Worm (Caenorhabditis elegans) whole organism, young adult: ENCODE measurements around the gene W03C9.5.
A peak's percentile ranks its signal among the peaks of the same experiment; 100 is the strongest.

Experiments used
- B0336.3 ChIP-seq: fragments of 200-800 bp; sonication (Bioruptor generic); IDR thresholded peaks from 2 replicates; pipeline ENCODE4 v1.3.6; 2022; ENCODE audit warnings: missing genetic modification characterization, missing compliant biosample characterization
- D2030.7 ChIP-seq: fragments of 200-800 bp; sonication (Bioruptor generic); IDR thresholded peaks from 2 replicates; pipeline ENCODE4 v1.3.6; 2022; ENCODE audit warnings: missing genetic modification reagents, missing genetic modification characterization, missing compliant biosample characterization
- F10E7.11 ChIP-seq: sonication (generic microtip); optimal IDR thresholded peaks from 2 replicates; lab custom pipeline; 2017; ENCODE audit warnings: mild to moderate bottlenecking, missing genetic modification characterization, moderate library complexity, missing compliant biosample characterization
- F37B4.10 ChIP-seq: fragments of 200-800 bp; sonication (Bioruptor generic); IDR thresholded peaks from 2 replicates; pipeline ENCODE4 v1.3.6; 2022; ENCODE audit warnings: missing genetic modification characterization, missing compliant biosample characterization
- F39B2.1 ChIP-seq: fragments of 200-800 bp; sonication (Bioruptor generic); IDR thresholded peaks from 2 replicates; pipeline ENCODE4 v1.3.6; 2022; ENCODE audit warnings: missing genetic modification reagents, missing genetic modification characterization, missing compliant biosample characterization
- F49E8.2 ChIP-seq: sonication (generic microtip); optimal IDR thresholded peaks from 3 replicates; lab custom pipeline; 2017; ENCODE audit warnings: missing genetic modification characterization, mild to moderate bottlenecking, missing compliant biosample characterization, antibody characterized with exemption, moderate library complexity; ENCODE audit not compliant: insufficient read depth
- F52B5.7 ChIP-seq: sonication (generic microtip); optimal IDR thresholded peaks from 2 replicates; lab custom pipeline; 2016; ENCODE audit warnings: mild to moderate bottlenecking, missing genetic modification characterization, missing compliant biosample characterization
- F57A8.1 ChIP-seq: fragments of 200-800 bp; sonication (Bioruptor generic); optimal IDR thresholded peaks from 2 replicates; lab custom pipeline; 2018; ENCODE audit warnings: mild to moderate bottlenecking, missing genetic modification characterization, moderate library complexity, missing compliant biosample characterization
- F57C9.4 ChIP-seq: sonication (generic microtip); optimal IDR thresholded peaks from 2 replicates; lab custom pipeline; 2017; ENCODE audit warnings: mild to moderate bottlenecking, missing genetic modification characterization, missing compliant biosample characterization
- Y67H2A.10 ChIP-seq: fragments of 200-800 bp; sonication (Bioruptor generic); conservative IDR thresholded peaks from 2 replicates; pipeline ENCODE4 v1.3.6; 2022; ENCODE audit warnings: missing genetic modification reagents, missing genetic modification characterization, missing compliant biosample characterization
- ama-1 ChIP-seq, 3 experiments: fragments of 150-350 bp in 1 of 3; sonication (generic microtip) in 2 of 3; optimal IDR thresholded peaks; 2 replicates each; lab custom pipeline; 2014 to 2018; ENCODE audit warnings: missing biosample characterization in 2 of 3, missing genetic modification characterization in 2 of 3, missing genetic modification reagents in 2 of 3
- aptf-3 ChIP-seq: fragments of 200-800 bp; sonication (Bioruptor generic); IDR thresholded peaks from 2 replicates; pipeline ENCODE4 v1.3.6; 2022; ENCODE audit warnings: missing genetic modification characterization, missing compliant biosample characterization
- atf-7 ChIP-seq: sonication (generic microtip); optimal IDR thresholded peaks from 2 replicates; lab custom pipeline; 2017; ENCODE audit warnings: mild to moderate bottlenecking, missing genetic modification characterization, missing compliant biosample characterization
- athp-1 ChIP-seq: sonication (generic microtip); optimal IDR thresholded peaks from 2 replicates; lab custom pipeline; 2017; ENCODE audit warnings: mild to moderate bottlenecking, missing genetic modification characterization, missing compliant biosample characterization
- ccch-3 ChIP-seq: fragments of 200-800 bp; sonication (Bioruptor generic); optimal IDR thresholded peaks from 2 replicates; lab custom pipeline; 2018; ENCODE audit warnings: mild to moderate bottlenecking, missing genetic modification characterization, missing compliant biosample characterization
- cebp-1 ChIP-seq, 2 experiments: fragments of 200-800 bp in 1 of 2; sonication (Bioruptor generic) in 1 of 2; sonication (generic microtip) in 1 of 2; IDR thresholded peaks in 1 of 2; optimal IDR thresholded peaks in 1 of 2; 2 replicates each; pipeline versions ENCODE4 v1.3.6 to Lab custom; 2017 to 2022; ENCODE audit warnings: missing compliant biosample characterization in 2 of 2, missing genetic modification characterization in 2 of 2, mild to moderate bottlenecking in 1 of 2, missing genetic modification reagents in 1 of 2, moderate library complexity in 1 of 2
- cebp-2 ChIP-seq: fragments of 200-800 bp; sonication (Bioruptor generic); IDR thresholded peaks from 2 replicates; pipeline ENCODE4 v1.3.6; 2022; ENCODE audit warnings: missing genetic modification characterization, missing compliant biosample characterization
- him-1 ChIP-seq: sonication (generic microtip); optimal IDR thresholded peaks from 2 replicates; lab custom pipeline; 2016; ENCODE audit warnings: missing genotype, missing genetic modification reagents, missing genetic modification characterization, missing compliant biosample characterization
- hlh-12 ChIP-seq: sonication (generic microtip); optimal IDR thresholded peaks from 2 replicates; lab custom pipeline; 2016; ENCODE audit warnings: missing genetic modification characterization, missing compliant biosample characterization
- hmg-1.2 ChIP-seq: fragments of 200-800 bp; sonication (Bioruptor generic); IDR thresholded peaks from 2 replicates; pipeline ENCODE4 v1.3.6; 2022; ENCODE audit warnings: missing genetic modification reagents, missing genetic modification characterization, missing compliant biosample characterization
- hmg-20 ChIP-seq: fragments of 200-800 bp; sonication (Bioruptor generic); IDR thresholded peaks from 2 replicates; pipeline ENCODE4 v1.3.6; 2022; ENCODE audit warnings: missing genetic modification reagents, missing genetic modification characterization, missing compliant biosample characterization
- lir-1 ChIP-seq: fragments of 200-800 bp; sonication (Bioruptor generic); conservative IDR thresholded peaks from 2 replicates; pipeline ENCODE4 v1.3.6; 2022; ENCODE audit warnings: missing genetic modification reagents, missing genetic modification characterization, missing compliant biosample characterization
- lsl-1 ChIP-seq: fragments of 200-800 bp; sonication (Bioruptor generic); optimal IDR thresholded peaks from 2 replicates; lab custom pipeline; 2018; ENCODE audit warnings: mild to moderate bottlenecking, missing genetic modification characterization, moderate library complexity, missing compliant biosample characterization
- lsy-27 ChIP-seq: sonication (generic microtip); optimal IDR thresholded peaks from 2 replicates; lab custom pipeline; 2017; ENCODE audit warnings: missing genetic modification characterization, mild to moderate bottlenecking, missing compliant biosample characterization, antibody characterized with exemption, missing genotype, borderline replicate concordance; ENCODE audit not compliant: insufficient read depth
- madf-3 ChIP-seq: fragments of 200-800 bp; sonication (Bioruptor generic); IDR thresholded peaks from 2 replicates; pipeline ENCODE4 v1.3.6; 2022; ENCODE audit warnings: missing genetic modification reagents, missing genetic modification characterization, missing compliant biosample characterization
- mel-28 ChIP-seq: sonication (generic microtip); optimal IDR thresholded peaks from 2 replicates; lab custom pipeline; 2016; ENCODE audit warnings: borderline replicate concordance, mild to moderate bottlenecking, missing genetic modification characterization, missing compliant biosample characterization
- mxl-1 ChIP-seq: sonication (generic microtip); optimal IDR thresholded peaks from 2 replicates; lab custom pipeline; 2016; ENCODE audit warnings: missing genetic modification characterization, missing compliant biosample characterization
- nfya-1 ChIP-seq: sonication (generic microtip); optimal IDR thresholded peaks from 2 replicates; lab custom pipeline; 2017; ENCODE audit warnings: antibody characterized with exemption, missing compliant biosample characterization, missing genetic modification characterization, borderline replicate concordance; ENCODE audit not compliant: insufficient read depth
- nfya-2 ChIP-seq: fragments of 200-800 bp; sonication (Bioruptor generic); IDR thresholded peaks from 2 replicates; pipeline ENCODE4 v1.3.6; 2022; ENCODE audit warnings: missing genetic modification reagents, missing genetic modification characterization, missing compliant biosample characterization
- nhr-120 ChIP-seq: fragments of 200-800 bp; sonication (Bioruptor generic); IDR thresholded peaks from 2 replicates; pipeline ENCODE4 v1.3.6; 2022; ENCODE audit warnings: missing genetic modification characterization, missing compliant biosample characterization
- pbrm-1 ChIP-seq: fragments of 200-800 bp; sonication (Bioruptor generic); IDR thresholded peaks from 2 replicates; pipeline ENCODE4 v1.3.6; 2022; ENCODE audit warnings: missing genetic modification reagents, missing genetic modification characterization, missing compliant biosample characterization
- pha-4 ChIP-seq: fragments of 150-350 bp; sonication (generic microtip); optimal IDR thresholded peaks from 2 replicates; lab custom pipeline; 2014; ENCODE audit warnings: missing biosample characterization, missing genetic modification reagents, missing genetic modification characterization
- rec-8 ChIP-seq, 2 experiments: sonication (generic microtip); optimal IDR thresholded peaks; 2 replicates each; lab custom pipeline; 2016; ENCODE audit warnings: mild to moderate bottlenecking in 2 of 2, missing genetic modification characterization in 2 of 2, missing genetic modification reagents in 2 of 2, missing genotype in 2 of 2, missing biosample characterization in 1 of 2, missing compliant biosample characterization in 1 of 2, moderate library complexity in 1 of 2
- sdz-38 ChIP-seq: sonication (generic microtip); optimal IDR thresholded peaks from 2 replicates; lab custom pipeline; 2016; ENCODE audit warnings: missing genotype, missing genetic modification characterization, missing compliant biosample characterization
- sea-2 ChIP-seq: fragments of 200-800 bp; sonication (Bioruptor generic); IDR thresholded peaks from 2 replicates; pipeline ENCODE4 v1.3.6; 2022; ENCODE audit warnings: missing genetic modification characterization, missing compliant biosample characterization
- snpc-1.1 ChIP-seq: sonication (generic microtip); optimal IDR thresholded peaks from 2 replicates; lab custom pipeline; 2017; ENCODE audit warnings: missing genetic modification characterization, mild to moderate bottlenecking, missing compliant biosample characterization, antibody characterized with exemption, moderate library complexity, missing genotype, missing genetic modification reagents; ENCODE audit not compliant: insufficient read depth
- snpc-1.3 ChIP-seq: sonication (generic microtip); optimal IDR thresholded peaks from 2 replicates; lab custom pipeline; 2017; ENCODE audit warnings: missing genetic modification characterization, mild to moderate bottlenecking, missing compliant biosample characterization, antibody characterized with exemption, moderate library complexity, missing genotype, missing genetic modification reagents; ENCODE audit not compliant: insufficient read depth
- xnd-1 ChIP-seq: sonication (generic microtip); optimal IDR thresholded peaks from 2 replicates; lab custom pipeline; 2016; ENCODE audit warnings: missing genotype, missing genetic modification reagents, missing genetic modification characterization, missing compliant biosample characterization
- zfh-2 ChIP-seq: fragments of 200-800 bp; sonication (Bioruptor generic); conservative IDR thresholded peaks from 2 replicates; pipeline ENCODE4 v1.3.6; 2022; ENCODE audit warnings: missing genetic modification reagents, missing genetic modification characterization, missing compliant biosample characterization
- zim-3 ChIP-seq: sonication (generic microtip); optimal IDR thresholded peaks from 2 replicates; lab custom pipeline; 2017; ENCODE audit warnings: mild to moderate bottlenecking, missing genetic modification characterization, moderate library complexity, missing compliant biosample characterization
- ztf-18 ChIP-seq: sonication (generic microtip); optimal IDR thresholded peaks from 2 replicates; lab custom pipeline; 2016; ENCODE audit warnings: missing genotype, mild to moderate bottlenecking, missing genetic modification characterization, missing compliant biosample characterization
- ztf-28 ChIP-seq: fragments of 200-800 bp; sonication (Bioruptor generic); IDR thresholded peaks from 2 replicates; pipeline ENCODE4 v1.3.6; 2022; ENCODE audit warnings: missing genetic modification reagents, missing genetic modification characterization, missing compliant biosample characterization

Gene W03C9.5

ce11 chrII:11980110-11980509 is 12.8 kb upstream of the W03C9.5 start (continued):
- TF ChIP-seq cebp-2 (GFP tag; lab: Robert Waterston, UW) = no peak
- TF ChIP-seq rec-8 (tag; optimal IDR thresholded peaks at IDR 0.05; lab: Kevin White, UChicago) = no peak
- TF ChIP-seq pha-4 (tag; lab: Kevin White, UChicago) = peak; percentile 74
- TF ChIP-seq F37B4.10 (GFP tag; lab: Robert Waterston, UW) = no peak
- peak; percentile 88 for TF ChIP-seq lir-1
- no peak for TF ChIP-seq atf-7
- TF ChIP-seq snpc-1.3 = peak; percentile 87
- TF ChIP-seq ztf-28 = peak; percentile 96
- peak; percentile 85 for TF ChIP-seq lsl-1
- TF ChIP-seq F49E8.2 = peak; percentile 59
- no peak for TF ChIP-seq sdz-38
- no peak for TF ChIP-seq him-1 (tag; lab: Kevin White, UChicago)
- TF ChIP-seq mxl-1 = no peak
- no peak for TF ChIP-seq hmg-20
- TF ChIP-seq aptf-3 = no peak
- TF ChIP-seq sea-2 = no peak

- TF ChIP-seq Y67H2A.10 (GFP tag; lab: Robert Waterston, UW) (0 out of 2 replicates have a peak, but pooled peaks have one; percentile 28), madf-3 (GFP tag; lab: Robert Waterston, UW) (peak; percentile 98), cebp-1 (GFP tag; IDR thresholded peaks at IDR 0.05; lab: Robert Waterston, UW) (peak; percentile 81), cebp-1 (tag; optimal IDR thresholded peaks at IDR 0.05; lab: Kevin White, UChicago) (peak; percentile 82), mxl-1 (no peak), pbrm-1 (GFP tag; lab: Robert Waterston, UW) (0 out of 2 replicates have a peak, but pooled peaks have one; percentile 7), hlh-12 (tag; lab: Kevin White, UChicago) (no peak)
- TF ChIP-seq, all 124 proteins: peak for 4
Measured at ce11 chrII:11979449-11980095, 12.2 kb upstream of the W03C9.5 start, which contains the start of the genes ash-2 and Y17G7B.20. TSS of gene ash-2 (plus strand) at chrII:11979838. TSS of gene Y17G7B.20 (minus strand) at chrII:11979844.

- no peak for TF ChIP-seq F39B2.1
- TF ChIP-seq snpc-1.3 = peak; percentile 38
- no peak for TF ChIP-seq mel-28
- TF ChIP-seq B0336.3 = 0 out of 2 replicates have a peak, but pooled peaks have one; percentile 3
Measured at ce11 chrII:11978920-11979319, 11.6 kb upstream of the W03C9.5 start.

- no peak for TF ChIP-seq lsy-27 (tag; lab: Kevin White, UChicago)
- no peak for TF ChIP-seq nfya-2 (GFP tag; lab: Robert Waterston, UW)
- peak; percentile 80 for TF ChIP-seq zfh-2 (GFP tag; lab: Robert Waterston, UW)
- no peak for TF ChIP-seq F10E7.11 (tag; lab: Kevin White, UChicago)
- no peak for TF ChIP-seq ztf-28
- no peak for TF ChIP-seq F52B5.7 (tag; lab: Kevin White, UChicago)
- TF ChIP-seq pha-4 (tag; lab: Kevin White, UChicago) = no peak
- TF ChIP-seq xnd-1 (tag; lab: Kevin White, UChicago) = no peak
- no peak for TF ChIP-seq ztf-18 (tag; lab: Kevin White, UChicago)
- TF ChIP-seq ccch-3 (GFP tag; lab: Kevin White, UChicago) = no peak
- peak; percentile 32; the same call in 1 of the 2 replicates for TF ChIP-seq B0336.3
- TF ChIP-seq ama-1 (optimal IDR thresholded peaks at IDR 0.05; lab: Kevin White, UChicago) = no peak
- TF ChIP-seq ama-1 (GFP tag; optimal IDR thresholded peaks at IDR 0.05; lab: Kevin White, UChicago) = no peak
- TF ChIP-seq F57A8.1 (GFP tag; lab: Kevin White, UChicago) = no peak
- no peak for TF ChIP-seq snpc-1.1 (tag; lab: Kevin White, UChicago)
- TF ChIP-seq nfya-1 (tag; lab: Kevin White, UChicago) = no peak
- no peak for TF ChIP-seq nhr-120 (GFP tag; lab: Robert Waterston, UW)
- no peak for TF ChIP-seq hmg-1.2 (GFP tag; lab: Robert Waterston, UW)
- no peak for TF ChIP-seq hmg-20
- no peak for TF ChIP-seq D2030.7 (GFP tag; lab: Robert Waterston, UW)
- TF ChIP-seq zim-3 (tag; lab: Kevin White, UChicago) = no peak
- no peak for TF ChIP-seq cebp-2 (GFP tag; lab: Robert Waterston, UW)
- TF ChIP-seq F49E8.2 = no peak
- no peak for TF ChIP-seq F57C9.4 (tag; lab: Kevin White, UChicago)
- TF ChIP-seq athp-1 (tag; lab: Kevin White, UChicago) = no peak
Measured at ce11 chrII:11978478-11978877, 11.1 kb upstream of the W03C9.5 start.
